Worm (Caenorhabditis elegans) whole organism, L3 larva: ENCODE results near the gene islo-1.
A peak's percentile ranks its signal among the peaks of the same experiment; 100 is the strongest.

Experiments
- R02D3.7 ChIP-seq: fragments of 150-350 bp; optimal IDR thresholded peaks from 2 replicates; lab custom pipeline; 2014; ENCODE audit warnings: missing biosample characterization, missing genetic modification characterization
- ZK546.5 ChIP-seq: sonication (generic microtip); optimal IDR thresholded peaks from 2 replicates; lab custom pipeline; 2017; ENCODE audit warnings: missing biosample characterization, missing genetic modification characterization
- ceh-16 ChIP-seq: sonication (generic microtip); optimal IDR thresholded peaks from 2 replicates; lab custom pipeline; 2017; ENCODE audit warnings: missing biosample characterization, missing genetic modification characterization
- ceh-28 ChIP-seq: fragments of 150-350 bp; optimal IDR thresholded peaks from 2 replicates; lab custom pipeline; 2014; ENCODE audit warnings: missing biosample characterization, missing genetic modification reagents, missing genetic modification characterization
- daf-12 ChIP-seq: fragments of 150-350 bp; optimal IDR thresholded peaks from 2 replicates; lab custom pipeline; 2014; ENCODE audit warnings: missing biosample characterization, missing genetic modification reagents, missing genetic modification characterization
- elt-1 ChIP-seq: fragments of 150-350 bp; optimal IDR thresholded peaks from 2 replicates; lab custom pipeline; 2014; ENCODE audit warnings: missing biosample characterization, missing genetic modification characterization
- elt-2 ChIP-seq: sonication (generic microtip); optimal IDR thresholded peaks from 2 replicates; lab custom pipeline; 2016; ENCODE audit warnings: missing genetic modification reagents, mild to moderate bottlenecking, missing genetic modification characterization, missing compliant biosample characterization
- eor-1 ChIP-seq, 2 experiments: fragments of 150-350 bp; optimal IDR thresholded peaks; 2 replicates each; lab custom pipeline; 2014 to 2018; ENCODE audit warnings: missing biosample characterization in 2 of 2, missing genetic modification characterization in 2 of 2
- fkh-10 ChIP-seq: sonication (generic microtip); optimal IDR thresholded peaks from 2 replicates; lab custom pipeline; 2017; ENCODE audit warnings: missing biosample characterization, missing genetic modification reagents, missing genetic modification characterization
- fkh-2 ChIP-seq: fragments of 150-350 bp; optimal IDR thresholded peaks from 2 replicates; lab custom pipeline; 2014; ENCODE audit warnings: missing biosample characterization, missing genetic modification reagents, missing genetic modification characterization
- fos-1 ChIP-seq: fragments of 150-350 bp; optimal IDR thresholded peaks from 2 replicates; lab custom pipeline; 2014; ENCODE audit warnings: missing biosample characterization, missing genetic modification characterization
- jun-1 ChIP-seq: fragments of 150-350 bp; optimal IDR thresholded peaks from 2 replicates; lab custom pipeline; 2014; ENCODE audit warnings: missing biosample characterization, missing genetic modification reagents, missing genetic modification characterization
- lin-15B ChIP-seq: fragments of 150-350 bp; optimal IDR thresholded peaks from 2 replicates; lab custom pipeline; 2014; ENCODE audit warnings: missing biosample characterization, missing genetic modification characterization
- lsy-12 ChIP-seq: sonication (generic microtip); optimal IDR thresholded peaks from 2 replicates; lab custom pipeline; 2016; ENCODE audit warnings: mild to moderate bottlenecking, missing genetic modification characterization, missing compliant biosample characterization
- mdl-1 ChIP-seq: fragments of 150-350 bp; optimal IDR thresholded peaks from 2 replicates; lab custom pipeline; 2014; ENCODE audit warnings: missing biosample characterization, missing genetic modification characterization
- mml-1 ChIP-seq: fragments of 150-350 bp; sonication (generic microtip); optimal IDR thresholded peaks from 3 replicates; lab custom pipeline; 2014; ENCODE audit warnings: missing biosample characterization, missing genetic modification characterization
- nfya-1 ChIP-seq: sonication (generic microtip); optimal IDR thresholded peaks from 2 replicates; lab custom pipeline; 2017; ENCODE audit warnings: missing genetic modification characterization, mild to moderate bottlenecking, missing compliant biosample characterization, antibody characterized with exemption, moderate library complexity; ENCODE audit not compliant: insufficient read depth
- nhr-12 ChIP-seq: fragments of 150-350 bp; optimal IDR thresholded peaks from 2 replicates; lab custom pipeline; 2014; ENCODE audit warnings: missing biosample characterization, missing genetic modification characterization
- nhr-23 ChIP-seq: fragments of 150-350 bp; optimal IDR thresholded peaks from 2 replicates; lab custom pipeline; 2014; ENCODE audit warnings: missing biosample characterization, missing genetic modification reagents, missing genetic modification characterization
- nhr-237 ChIP-seq: fragments of 150-350 bp; optimal IDR thresholded peaks from 2 replicates; lab custom pipeline; 2014; ENCODE audit warnings: missing biosample characterization, missing genetic modification characterization
- nhr-25 ChIP-seq: sonication (generic microtip); optimal IDR thresholded peaks from 2 replicates; lab custom pipeline; 2017; ENCODE audit warnings: missing biosample characterization, missing genetic modification characterization
- nhr-28 ChIP-seq: fragments of 150-350 bp; optimal IDR thresholded peaks from 2 replicates; lab custom pipeline; 2014; ENCODE audit warnings: missing biosample characterization, missing genetic modification characterization
- nhr-43 ChIP-seq: sonication (generic microtip); optimal IDR thresholded peaks from 2 replicates; lab custom pipeline; 2016; ENCODE audit warnings: mild to moderate bottlenecking, missing genetic modification characterization, missing compliant biosample characterization; ENCODE audit not compliant: poor library complexity, severe bottlenecking
- nhr-67 ChIP-seq: fragments of 150-350 bp; optimal IDR thresholded peaks from 2 replicates; lab custom pipeline; 2014; ENCODE audit warnings: missing biosample characterization, missing genetic modification characterization
- nhr-76 ChIP-seq: fragments of 150-350 bp; sonication (generic microtip); optimal IDR thresholded peaks from 5 replicates; lab custom pipeline; 2014; ENCODE audit warnings: missing biosample characterization, missing genetic modification characterization
- pha-4 ChIP-seq: fragments of 150-350 bp; optimal IDR thresholded peaks from 2 replicates; lab custom pipeline; 2014; ENCODE audit warnings: missing biosample characterization, missing genetic modification reagents, missing genetic modification characterization
- pqm-1 ChIP-seq: fragments of 150-350 bp; optimal IDR thresholded peaks from 2 replicates; lab custom pipeline; 2017; ENCODE audit warnings: missing biosample characterization, missing genetic modification characterization, inconsistent platforms
- sea-2 ChIP-seq: fragments of 150-350 bp; sonication (generic microtip); optimal IDR thresholded peaks from 4 replicates; lab custom pipeline; 2014; ENCODE audit warnings: missing biosample characterization, missing genetic modification reagents, missing genetic modification characterization
- skn-1 ChIP-seq: fragments of 150-350 bp; optimal IDR thresholded peaks from 2 replicates; lab custom pipeline; 2014; ENCODE audit warnings: missing biosample characterization, missing genetic modification characterization
- snpc-4 ChIP-seq: fragments of 150-350 bp; optimal IDR thresholded peaks from 2 replicates; lab custom pipeline; 2014; ENCODE audit warnings: missing biosample characterization, missing genetic modification characterization
- unc-39 ChIP-seq: sonication (generic microtip); optimal IDR thresholded peaks from 4 replicates; lab custom pipeline; 2017; ENCODE audit warnings: missing biosample characterization, missing genetic modification characterization
- unc-62 ChIP-seq: fragments of 150-350 bp; sonication (generic microtip); optimal IDR thresholded peaks from 4 replicates; lab custom pipeline; 2014; ENCODE audit warnings: missing biosample characterization, missing genetic modification reagents, missing genetic modification characterization
- zag-1 ChIP-seq: fragments of 150-350 bp; optimal IDR thresholded peaks from 2 replicates; lab custom pipeline; 2014; ENCODE audit warnings: missing biosample characterization, missing genetic modification characterization
- ztf-4 ChIP-seq: fragments of 150-350 bp; optimal IDR thresholded peaks from 2 replicates; lab custom pipeline; 2014; ENCODE audit warnings: missing biosample characterization, missing genetic modification characterization

islo-1 gene

DNA sequence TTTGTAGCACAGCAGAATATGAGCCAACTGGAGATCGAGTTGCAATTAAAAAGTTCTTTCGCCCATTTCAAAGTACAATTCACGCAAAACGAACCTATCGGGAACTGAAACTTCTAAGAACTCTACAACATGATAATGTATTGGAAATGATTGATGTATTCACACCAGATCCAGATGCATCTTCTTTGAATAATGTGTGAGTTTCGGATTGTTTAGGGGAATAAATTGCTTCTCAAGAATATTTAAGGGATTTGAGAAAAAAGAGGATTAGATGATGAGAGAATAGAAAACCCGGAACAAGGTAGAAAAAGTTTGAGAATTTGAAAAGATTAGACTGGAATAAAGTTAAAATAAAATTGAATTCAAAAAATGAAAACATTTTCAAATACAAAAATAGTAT, 8.2 kb downstream of the islo-1 start:
- TF ChIP-seq ceh-16 (no peak), mdl-1 (tag; lab: Kevin White, UChicago) (no peak)

DNA sequence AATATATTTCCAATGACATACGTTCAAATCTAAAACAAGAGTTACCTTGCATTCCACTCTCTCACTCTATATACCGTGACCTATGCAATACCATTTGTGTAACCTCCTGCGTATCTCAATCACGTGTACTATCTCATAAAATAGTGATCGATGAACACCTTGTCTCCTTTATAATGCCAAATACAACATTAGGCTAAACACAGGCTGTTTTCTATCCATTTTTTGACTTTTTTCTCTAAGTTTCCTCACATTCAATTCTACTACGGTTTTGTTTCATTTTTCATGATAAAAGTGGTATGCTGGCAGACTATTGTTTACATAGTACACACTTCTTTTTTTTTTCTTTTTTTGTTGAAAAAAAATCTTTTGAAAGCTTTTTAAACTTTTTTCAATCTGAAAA, 10.1 kb downstream of the islo-1 start:
- peak; percentile 67 for TF ChIP-seq ceh-28 (tag; lab: Kevin White, UChicago)
- TF ChIP-seq pha-4 (tag; lab: Kevin White, UChicago) = peak; percentile 92
- no peak for TF ChIP-seq ceh-16
- TF ChIP-seq daf-12 = no peak
- peak; percentile 79 for TF ChIP-seq mdl-1 (tag; lab: Kevin White, UChicago)
- peak; percentile 44 for TF ChIP-seq elt-2 (tag; lab: Kevin White, UChicago)
- TF ChIP-seq pqm-1 (tag; lab: Kevin White, UChicago) = peak; percentile 36
- peak; percentile 46 for TF ChIP-seq nhr-23
- TF ChIP-seq nhr-25 (tag; lab: Kevin White, UChicago) = peak; percentile 81
- TF ChIP-seq nfya-1 = peak; percentile 16

DNA sequence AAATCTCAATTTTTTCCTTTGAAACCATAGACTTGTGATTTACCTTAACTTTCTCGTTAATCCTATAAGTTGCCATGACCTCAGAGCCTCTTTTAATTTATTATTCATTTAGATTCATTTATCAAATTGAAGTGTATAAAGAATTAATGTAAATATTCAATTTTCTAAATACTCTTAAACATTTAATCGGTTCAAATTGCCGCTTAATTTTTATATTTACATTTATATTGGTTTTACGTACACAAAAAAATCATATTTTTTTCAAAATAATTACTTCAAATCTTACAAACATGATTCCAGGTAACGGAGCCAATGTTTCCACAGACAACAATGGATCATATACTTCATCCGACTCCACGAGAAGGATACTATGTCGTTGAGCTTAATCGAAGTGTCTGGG, 12.3 kb downstream of the islo-1 start, which contains the start of gene pmk-1:
Gene pmk-1, plus strand, starts transcription at position 301 of the 400 bp plus-strand sequence.
- TF ChIP-seq nhr-25 (tag; lab: Kevin White, UChicago) (no peak), nhr-237 (tag; lab: Kevin White, UChicago) (no peak), ZK546.5 (tag; lab: Kevin White, UChicago) (no peak), nhr-67 (tag; lab: Kevin White, UChicago) (no peak), unc-39 (tag; lab: Kevin White, UChicago) (no peak), jun-1 (tag; lab: Kevin White, UChicago) (no peak), fkh-10 (GFP tag; lab: Kevin White, UChicago) (no peak), nhr-28 (no peak), unc-62 (GFP tag; lab: Kevin White, UChicago) (no peak), nhr-12 (no peak), elt-1 (tag; lab: Kevin White, UChicago) (no peak), pqm-1 (tag; lab: Kevin White, UChicago) (no peak), ceh-28 (tag; lab: Kevin White, UChicago) (no peak)

DNA sequence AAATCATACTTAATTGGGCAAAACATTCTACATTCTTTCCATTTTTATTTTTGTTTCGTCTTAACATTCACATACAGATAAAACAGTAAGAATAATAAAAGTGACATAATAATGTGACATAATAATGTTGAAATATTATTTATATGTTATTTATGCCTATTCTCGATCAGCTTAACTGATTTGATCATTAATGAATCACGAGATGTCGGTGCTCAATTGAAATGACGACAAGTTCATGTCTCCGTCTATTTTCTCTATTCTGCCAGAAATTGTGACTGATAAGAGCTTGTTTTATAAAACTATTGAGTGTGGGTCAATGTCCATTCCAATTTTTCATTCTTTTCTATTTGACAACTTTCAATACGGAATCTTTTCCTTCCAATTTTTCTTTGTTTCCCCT, 15.5 kb downstream of the islo-1 start:
- TF ChIP-seq unc-62 (GFP tag; lab: Kevin White, UChicago) (no peak), nhr-43 (tag; lab: Kevin White, UChicago) (no peak), pqm-1 (tag; lab: Kevin White, UChicago) (peak; percentile 95), jun-1 (tag; lab: Kevin White, UChicago) (peak; percentile 20), elt-2 (tag; lab: Kevin White, UChicago) (peak; percentile 92), pha-4 (tag; lab: Kevin White, UChicago) (peak; percentile 46), fkh-2 (no peak)

DNA sequence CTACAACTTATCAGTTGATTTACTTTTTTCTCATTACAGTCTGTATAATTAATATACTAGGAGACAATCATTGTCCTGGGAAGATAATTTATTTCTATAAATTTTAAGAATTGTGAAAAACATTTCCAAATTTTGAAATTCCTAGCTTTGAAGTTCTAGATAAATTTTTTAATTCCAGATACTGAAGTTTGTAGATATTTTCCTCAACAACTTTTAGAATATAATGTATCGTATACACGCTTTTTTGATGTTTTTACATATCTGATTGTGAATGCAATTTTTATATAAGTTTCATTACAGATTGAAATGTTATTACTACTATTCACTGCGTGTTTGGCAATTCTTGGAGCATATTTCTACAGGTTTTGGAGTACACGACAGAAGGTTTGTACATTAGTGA, 16.0 kb downstream of the islo-1 start, which contains the start of gene faah-2:
Gene faah-2, plus strand, starts transcription at position 301 of the 400 bp plus-strand sequence.
- TF ChIP-seq ceh-16 = no peak
- TF ChIP-seq ztf-4 (tag; lab: Kevin White, UChicago) = no peak
- no peak for TF ChIP-seq elt-1 (tag; lab: Kevin White, UChicago)
- TF ChIP-seq elt-2 (tag; lab: Kevin White, UChicago) = no peak
- TF ChIP-seq R02D3.7 (tag; lab: Kevin White, UChicago) = no peak
- TF ChIP-seq mml-1 (tag; lab: Kevin White, UChicago) = no peak
- no peak for TF ChIP-seq lin-15B (tag; lab: Kevin White, UChicago)
- no peak for TF ChIP-seq sea-2 (GFP tag; lab: Kevin White, UChicago)
- TF ChIP-seq nhr-12 = no peak
- TF ChIP-seq ZK546.5 (tag; lab: Kevin White, UChicago) = no peak
- no peak for TF ChIP-seq unc-62 (GFP tag; lab: Kevin White, UChicago)
- TF ChIP-seq eor-1 (tag; optimal IDR thresholded peaks at IDR 0.05; lab: Kevin White, UChicago) = no peak

DNA sequence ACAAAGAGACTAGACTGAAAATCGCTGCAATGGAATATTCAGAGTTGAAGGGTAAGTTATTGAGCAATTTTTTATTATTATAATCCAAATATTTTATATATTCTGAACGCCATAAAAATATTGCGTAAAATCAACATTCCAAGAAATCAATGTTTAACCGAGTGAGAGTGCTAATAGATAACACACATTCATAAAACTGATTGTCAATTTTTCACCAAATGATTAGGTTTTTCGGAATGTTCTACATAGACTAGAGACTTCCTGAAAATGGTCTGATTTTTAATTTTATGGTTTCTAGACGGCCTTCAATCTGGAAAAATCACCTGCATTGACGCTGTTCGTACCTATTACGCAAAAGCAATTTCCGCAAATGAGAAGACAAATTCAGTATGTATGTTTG, 16.5 kb downstream of the islo-1 start:
- TF ChIP-seq fos-1 (tag; lab: Kevin White, UChicago) (no peak), lsy-12 (tag; lab: Kevin White, UChicago) (no peak), skn-1 (tag; lab: Kevin White, UChicago) (no peak), elt-2 (tag; lab: Kevin White, UChicago) (peak; percentile 54), nhr-76 (tag; lab: Kevin White, UChicago) (no peak), zag-1 (tag; lab: Kevin White, UChicago) (no peak), nhr-23 (no peak), nhr-12 (no peak), pqm-1 (tag; lab: Kevin White, UChicago) (peak; percentile 57), ztf-4 (tag; lab: Kevin White, UChicago) (no peak), snpc-4 (tag; lab: Kevin White, UChicago) (no peak), mdl-1 (tag; lab: Kevin White, UChicago) (no peak)
